In genomic region chrIV:14478583-14478982, ce11 we compare ENCODE assay signal across 2 worm cellular contexts.
TF ChIP-seq lines count a peak whose summit lies in the region.

No protein-coding gene starts in this region.

TF ChIP-seq in whole organism, L4 larva, 104 proteins besides CTCF, POLR2A, EP300 and RAD21:
- TF ChIP-seq set-16 (GFP tag; IDR thresholded peaks at IDR 0.05; lab: Robert Waterston, UW) (peak; percentile 72), snpc-1.2 (GFP tag; IDR thresholded peaks at IDR 0.05; lab: Robert Waterston, UW) (peak; percentile 77), D1046.2 (GFP tag; IDR thresholded peaks at IDR 0.05; lab: Robert Waterston, UW) (0 out of 2 replicates have a peak, but pooled peaks have one; percentile 57), vab-7 (GFP tag; IDR thresholded peaks at IDR 0.05; lab: Robert Waterston, UW) (peak; percentile 43; the same call in 1 of the 2 replicates), madf-5 (GFP tag; IDR thresholded peaks at IDR 0.05; lab: Robert Waterston, UW) (0 out of 4 replicates have a peak, but pooled peaks of 1 of the 2 experiments have one; percentile 15)

TF ChIP-seq in whole organism, young adult, 124 proteins besides CTCF, POLR2A, EP300 and RAD21:
- 0 out of 2 replicates have a peak, but pooled peaks have one; percentile 56 for TF ChIP-seq attf-6 (GFP tag; IDR thresholded peaks at IDR 0.05; lab: Robert Waterston, UW)
- 0 out of 2 replicates have a peak, but pooled peaks have one; percentile 48 for TF ChIP-seq cebp-2 (GFP tag; IDR thresholded peaks at IDR 0.05; lab: Robert Waterston, UW)
- 0 out of 2 replicates have a peak, but pooled peaks have one; percentile 48 for TF ChIP-seq bed-1 (GFP tag; IDR thresholded peaks at IDR 0.05; lab: Robert Waterston, UW)
- TF ChIP-seq egrh-3 (GFP tag; IDR thresholded peaks at IDR 0.05; lab: Robert Waterston, UW): peak; percentile 41; the same call in 1 of the 2 replicates
- TF ChIP-seq hsf-1 (GFP tag; IDR thresholded peaks at IDR 0.05; lab: Robert Waterston, UW): 0 out of 2 replicates have a peak, but pooled peaks have one; percentile 49
- peak; percentile 64 for TF ChIP-seq F33H1.4 (GFP tag; IDR thresholded peaks at IDR 0.05; lab: Robert Waterston, UW)
